Fruit fly (Drosophila melanogaster): ENCODE data around the gene CG14435.

CG14435 gene

dm6 chrX:6794190-6794589 lies 49.5 kb downstream of the CG14435 start (continued):
- TF ChIP-seq CG1233 (GFP tag; optimal IDR thresholded peaks at IDR 0.05) (peak; percentile 83), ash1 (GFP tag; optimal IDR thresholded peaks at IDR 0.05) (no peak), CG18011 (GFP tag; optimal IDR thresholded peaks at IDR 0.05) (peak; percentile 62), cato (GFP tag; optimal IDR thresholded peaks at IDR 0.05; ENCODE audit: borderline replicate concordance) (no peak), ci (GFP tag; IDR thresholded peaks at IDR 0.05) (peak; percentile 91), CG6765 (GFP tag; optimal IDR thresholded peaks at IDR 0.05) (peak; percentile 47), CG12659 (GFP tag; optimal IDR thresholded peaks at IDR 0.05) (peak; percentile 86), org-1 (GFP tag; optimal IDR thresholded peaks at IDR 0.05) (peak; percentile 74), Max (GFP tag; optimal IDR thresholded peaks at IDR 0.05) (peak; percentile 77), Sry-δ (GFP tag; optimal IDR thresholded peaks at IDR 0.05) (peak; percentile 40), slp2 (GFP tag; optimal IDR thresholded peaks at IDR 0.05) (peak; percentile 76), NK7.1 (GFP tag; optimal IDR thresholded peaks at IDR 0.05) (peak; percentile 46), CG8924 (tag; optimal IDR thresholded peaks at IDR 0.05) (peak; percentile 79), CG16813 (GFP tag; IDR thresholded peaks at IDR 0.05; ENCODE audit: partially characterized antibody) (no peak), CG12299 (tag; optimal IDR thresholded peaks at IDR 0.05) (peak; percentile 72), CG12744 (GFP tag; optimal IDR thresholded peaks at IDR 0.05) (peak; percentile 61), CG1602 (GFP tag; optimal IDR thresholded peaks at IDR 0.05) (peak; percentile 78), Hr51 (GFP tag; optimal IDR thresholded peaks at IDR 0.05) (peak; percentile 75 to 89), CG17359 (tag; optimal IDR thresholded peaks at IDR 0.05) (peak; percentile 86), Dfd (GFP tag; optimal IDR thresholded peaks at IDR 0.05) (no peak), CG32767 (GFP tag; IDR thresholded peaks at IDR 0.05) (peak; percentile 49; the same call in 1 of the 2 replicates), crol (GFP tag; IDR thresholded peaks at IDR 0.05) (0 out of 2 replicates have a peak, but pooled peaks have one; percentile 32), Dref (GFP tag; IDR thresholded peaks at IDR 0.05) (peak; percentile 25; the same call in 1 of the 2 replicates), CG42726 (GFP tag; IDR thresholded peaks at IDR 0.05; ENCODE audit: partially characterized antibody) (no peak), CG15011 (GFP tag; optimal IDR thresholded peaks at IDR 0.05) (peak; percentile 67), luna (GFP tag; optimal IDR thresholded peaks at IDR 0.05) (peak; percentile 59), stc (GFP tag; IDR thresholded peaks at IDR 0.05) (peak; percentile 83), CG18764 (GFP tag; optimal IDR thresholded peaks at IDR 0.05) (peak; percentile 60), Oaz (GFP tag; IDR thresholded peaks at IDR 0.05) (peak; percentile 65; the same call in 1 of the 2 replicates), MTF-1 (GFP tag; optimal IDR thresholded peaks at IDR 0.05; ENCODE audit: borderline replicate concordance) (peak; percentile 62), cg (GFP tag; optimal IDR thresholded peaks at IDR 0.05) (no peak), CG4360 (GFP tag; IDR thresholded peaks at IDR 0.05) (peak; percentile 58; the same call in 1 of the 2 replicates), CG13624 (GFP tag; optimal IDR thresholded peaks at IDR 0.05) (peak; percentile 81), Vsx1 (GFP tag; optimal IDR thresholded peaks at IDR 0.05) (peak; percentile 56), Bdp1 (GFP tag; optimal IDR thresholded peaks at IDR 0.05) (peak; percentile 55), CG4328 (GFP tag; optimal IDR thresholded peaks at IDR 0.05) (no peak), dysf (GFP tag; IDR thresholded peaks at IDR 0.05) (peak; percentile 90), CG12236 (GFP tag; optimal IDR thresholded peaks at IDR 0.05) (peak; percentile 73), H15 (GFP tag; IDR thresholded peaks at IDR 0.05) (peak; percentile 70), emc (GFP tag; optimal IDR thresholded peaks at IDR 0.05) (peak; percentile 72), cas (GFP tag; IDR thresholded peaks at IDR 0.05) (peak; percentile 28; the same call in 1 of the 2 replicates), CG7928 (GFP tag; optimal IDR thresholded peaks at IDR 0.05) (peak; percentile 36), vfl (GFP tag; optimal IDR thresholded peaks at IDR 0.05) (peak; percentile 75), phol (tag; optimal IDR thresholded peaks at IDR 0.05) (peak; percentile 75), GATAe (GFP tag; conservative IDR thresholded peaks at IDR 0.05) (no peak), CG13894 (tag; optimal IDR thresholded peaks at IDR 0.05) (peak; percentile 31), Dek (tag; optimal IDR thresholded peaks at IDR 0.05) (peak; percentile 73), CG5180 (GFP tag; optimal IDR thresholded peaks at IDR 0.05) (peak; percentile 65), D19A (tag; optimal IDR thresholded peaks at IDR 0.05) (peak; percentile 60), Elba2 (GFP tag; optimal IDR thresholded peaks at IDR 0.05) (no peak)

Measured in whole organism, embryonic.